Fruit fly (Drosophila melanogaster) whole organism, embryonic: ENCODE results near the gene spg.

Source experiments
- Ada2b ChIP-seq: fragments of 200-800 bp; sonication (Bioruptor generic); IDR thresholded peaks from 2 replicates; pipeline ENCODE4 v1.3.6; 2022; ENCODE audit warnings: missing biosample characterization, missing genetic modification characterization
- Adf1 ChIP-seq: fragments of 200-800 bp; sonication (Bioruptor generic); IDR thresholded peaks from 2 replicates; pipeline ENCODE4 v1.3.6; 2022; ENCODE audit warnings: missing biosample characterization, missing genetic modification characterization
- Atf-2 ChIP-seq: fragments of 200-800 bp; sonication (Bioruptor generic); optimal IDR thresholded peaks from 2 replicates; lab custom pipeline; 2016; ENCODE audit warnings: missing biosample characterization, missing genetic modification characterization
- BEAF-32 ChIP-seq: fragments of 200-800 bp; sonication (Bioruptor generic); optimal IDR thresholded peaks from 3 replicates; lab custom pipeline; 2017; ENCODE audit warnings: missing biosample characterization, missing genetic modification characterization, mild to moderate bottlenecking, moderate library complexity, missing genetic modification reagents
- CG10321 ChIP-seq: fragments of 200-800 bp; sonication (Bioruptor generic); IDR thresholded peaks from 2 replicates; pipeline ENCODE4 v1.3.6; 2022; ENCODE audit warnings: missing biosample characterization, missing genetic modification characterization
- CG1233 ChIP-seq: fragments of 200-800 bp; sonication (Bioruptor generic); optimal IDR thresholded peaks from 4 replicates; lab custom pipeline; 2018; ENCODE audit warnings: missing biosample characterization, mild to moderate bottlenecking, missing genetic modification characterization
- CG12391 ChIP-seq: fragments of 200-800 bp; sonication (Bioruptor generic); optimal IDR thresholded peaks from 3 replicates; lab custom pipeline; 2018; ENCODE audit warnings: missing biosample characterization, mild to moderate bottlenecking, missing genetic modification characterization, moderate library complexity
- CG13287 ChIP-seq: fragments of 200-800 bp; sonication (Bioruptor generic); IDR thresholded peaks from 2 replicates; pipeline ENCODE4 v1.3.6; 2022; ENCODE audit warnings: missing biosample characterization, missing genetic modification characterization; ENCODE audit not compliant: partially characterized antibody
- CG13775 ChIP-seq: fragments of 200-800 bp; sonication (Bioruptor generic); optimal IDR thresholded peaks from 3 replicates; lab custom pipeline; 2017; ENCODE audit warnings: missing biosample characterization, mild to moderate bottlenecking, missing genetic modification characterization
- CG15011 ChIP-seq: fragments of 200-800 bp; sonication (Bioruptor generic); optimal IDR thresholded peaks from 3 replicates; lab custom pipeline; 2018; ENCODE audit warnings: missing biosample characterization, mild to moderate bottlenecking, missing genetic modification characterization
- CG15514 ChIP-seq: fragments of 200-800 bp; sonication (Bioruptor generic); optimal IDR thresholded peaks from 3 replicates; lab custom pipeline; 2017; ENCODE audit warnings: missing biosample characterization, missing genetic modification characterization, mild to moderate bottlenecking, moderate library complexity, missing genetic modification reagents
- CG1647 ChIP-seq: fragments of 200-800 bp; sonication (Bioruptor generic); optimal IDR thresholded peaks from 3 replicates; lab custom pipeline; 2016; ENCODE audit warnings: missing biosample characterization, missing genetic modification characterization
- CG17912 ChIP-seq: fragments of 200-800 bp; sonication (Bioruptor generic); optimal IDR thresholded peaks from 2 replicates; lab custom pipeline; 2018; ENCODE audit warnings: missing biosample characterization, mild to moderate bottlenecking, missing genetic modification characterization
- CG18599 ChIP-seq: fragments of 200-800 bp; sonication (Bioruptor generic); optimal IDR thresholded peaks from 3 replicates; lab custom pipeline; 2017; ENCODE audit warnings: missing biosample characterization, missing genetic modification characterization, mild to moderate bottlenecking, moderate library complexity, missing genetic modification reagents
- CG30431 ChIP-seq: fragments of 200-800 bp; sonication (Bioruptor generic); optimal IDR thresholded peaks from 2 replicates; lab custom pipeline; 2017; ENCODE audit warnings: missing biosample characterization, missing genetic modification characterization
- CG3065 ChIP-seq: fragments of 200-800 bp; sonication (Bioruptor generic); optimal IDR thresholded peaks from 2 replicates; lab custom pipeline; 2016; ENCODE audit warnings: missing biosample characterization, missing genetic modification characterization
- CG3726 ChIP-seq: fragments of 200-800 bp; sonication (Bioruptor generic); IDR thresholded peaks from 3 replicates; pipeline ENCODE4, ENCODE4 v1.3.6; 2022; ENCODE audit warnings: missing biosample characterization, missing genetic modification characterization
- CG6254 ChIP-seq: fragments of 200-800 bp; sonication (Bioruptor generic); optimal IDR thresholded peaks from 3 replicates; lab custom pipeline; 2017; ENCODE audit warnings: mild to moderate bottlenecking, missing biosample characterization, missing genetic modification reagents, missing genetic modification characterization
- CG6689 ChIP-seq: fragments of 200-800 bp; sonication (Bioruptor generic); IDR thresholded peaks from 2 replicates; pipeline ENCODE4 v1.3.6; 2022; ENCODE audit warnings: missing biosample characterization, missing genetic modification characterization
- CG9817 ChIP-seq: fragments of 200-800 bp; sonication (Bioruptor generic); optimal IDR thresholded peaks from 2 replicates; lab custom pipeline; 2018; ENCODE audit warnings: missing biosample characterization, mild to moderate bottlenecking, missing genetic modification characterization, moderate library complexity
- CHES-1-like ChIP-seq: fragments of 200-800 bp; sonication (Bioruptor generic); optimal IDR thresholded peaks from 2 replicates; lab custom pipeline; 2016; ENCODE audit warnings: missing biosample characterization, missing genetic modification characterization
- D19B ChIP-seq: fragments of 200-800 bp; sonication (Bioruptor generic); optimal IDR thresholded peaks from 2 replicates; lab custom pipeline; 2017; ENCODE audit warnings: missing biosample characterization, mild to moderate bottlenecking, missing genetic modification characterization
- Dad ChIP-seq: fragments of 200-800 bp; sonication (Bioruptor generic); optimal IDR thresholded peaks from 3 replicates; lab custom pipeline; 2016; ENCODE audit warnings: missing biosample characterization, missing genetic modification characterization
- Dref ChIP-seq: fragments of 200-800 bp; sonication (Bioruptor generic); IDR thresholded peaks from 2 replicates; pipeline ENCODE4 v1.3.6; 2022; ENCODE audit warnings: missing biosample characterization, missing genetic modification characterization
- Drgx ChIP-seq: fragments of 200-800 bp; sonication (Bioruptor generic); IDR thresholded peaks from 2 replicates; pipeline ENCODE4 v1.3.6; 2022; ENCODE audit warnings: missing biosample characterization, missing genetic modification characterization
- E2f2 ChIP-seq: fragments of 200-800 bp; sonication (Bioruptor generic); IDR thresholded peaks from 2 replicates; pipeline ENCODE4 v1.3.6; 2022; ENCODE audit warnings: missing biosample characterization, missing genetic modification characterization
- GATAe ChIP-seq: fragments of 200-800 bp; sonication (Bioruptor generic); conservative IDR thresholded peaks from 2 replicates; pipeline ENCODE4 v1.3.6; 2022; ENCODE audit warnings: missing biosample characterization, missing genetic modification characterization
- Neu2 ChIP-seq: fragments of 200-800 bp; sonication (Bioruptor generic); optimal IDR thresholded peaks from 3 replicates; lab custom pipeline; 2016; ENCODE audit warnings: missing biosample characterization, missing genetic modification characterization, borderline replicate concordance
- Oli ChIP-seq: fragments of 200-800 bp; sonication (Bioruptor generic); optimal IDR thresholded peaks from 2 replicates; lab custom pipeline; 2018; ENCODE audit warnings: missing biosample characterization, mild to moderate bottlenecking, missing genetic modification characterization, moderate library complexity
- Rx ChIP-seq: fragments of 200-800 bp; sonication (Bioruptor generic); IDR thresholded peaks from 2 replicates; pipeline ENCODE4 v1.3.6; 2022; ENCODE audit warnings: missing biosample characterization, missing genetic modification characterization
- Scr ChIP-seq: fragments of 200-800 bp; sonication (Bioruptor generic); IDR thresholded peaks from 2 replicates; pipeline ENCODE4 v1.3.6; 2022; ENCODE audit warnings: missing biosample characterization, missing genetic modification characterization; ENCODE audit not compliant: partially characterized antibody
- amos ChIP-seq: fragments of 200-800 bp; sonication (Bioruptor generic); IDR thresholded peaks from 2 replicates; pipeline ENCODE4 v1.3.6; 2022; ENCODE audit warnings: missing biosample characterization, missing genetic modification characterization; ENCODE audit not compliant: partially characterized antibody
- ase ChIP-seq: fragments of 200-800 bp; sonication (Bioruptor generic); IDR thresholded peaks from 3 replicates; pipeline ENCODE4 v1.3.6; 2022; ENCODE audit warnings: missing biosample characterization, missing genetic modification characterization
- bab2 ChIP-seq: fragments of 200-800 bp; sonication (Bioruptor generic); optimal IDR thresholded peaks from 2 replicates; lab custom pipeline; 2016; ENCODE audit warnings: missing biosample characterization, missing genetic modification characterization
- btn ChIP-seq: fragments of 200-800 bp; sonication (Bioruptor generic); optimal IDR thresholded peaks from 2 replicates; lab custom pipeline; 2016; ENCODE audit warnings: missing biosample characterization, missing genetic modification characterization
- caup ChIP-seq: fragments of 200-800 bp; sonication (Bioruptor generic); optimal IDR thresholded peaks from 3 replicates; lab custom pipeline; 2017; ENCODE audit warnings: missing biosample characterization, mild to moderate bottlenecking, missing genetic modification characterization, moderate library complexity; ENCODE audit not compliant: severe bottlenecking
- ci ChIP-seq: fragments of 200-800 bp; sonication (Bioruptor generic); IDR thresholded peaks from 3 replicates; pipeline ENCODE4 v1.3.6; 2022; ENCODE audit warnings: missing biosample characterization, missing genetic modification characterization
- disco-r ChIP-seq: fragments of 200-800 bp; sonication (Bioruptor generic); optimal IDR thresholded peaks from 2 replicates; lab custom pipeline; 2016; ENCODE audit warnings: missing biosample characterization, missing genetic modification characterization
- gfzf ChIP-seq: fragments of 200-800 bp; sonication (Bioruptor generic); optimal IDR thresholded peaks from 2 replicates; lab custom pipeline; 2016; ENCODE audit warnings: missing biosample characterization, mild to moderate bottlenecking, missing genetic modification characterization, moderate library complexity
- gro ChIP-seq: fragments of 200-800 bp; sonication (Bioruptor generic); optimal IDR thresholded peaks from 2 replicates; lab custom pipeline; 2016; ENCODE audit warnings: missing biosample characterization, missing genetic modification characterization
- gsb ChIP-seq: fragments of 200-800 bp; sonication (Bioruptor generic); IDR thresholded peaks from 2 replicates; pipeline ENCODE4 v1.3.6; 2022; ENCODE audit warnings: missing biosample characterization, missing genetic modification characterization
- hb ChIP-seq: fragments of 200-800 bp; sonication (Bioruptor generic); IDR thresholded peaks from 3 replicates; pipeline ENCODE4 v1.3.6; 2022; ENCODE audit warnings: missing biosample characterization, missing genetic modification characterization; ENCODE audit not compliant: partially characterized antibody
- pho ChIP-seq: fragments of 200-800 bp; sonication (Bioruptor generic); optimal IDR thresholded peaks from 2 replicates; lab custom pipeline; 2016; ENCODE audit warnings: missing biosample characterization, missing genetic modification characterization
- row ChIP-seq: fragments of 200-800 bp; sonication (Bioruptor generic); IDR thresholded peaks from 3 replicates; pipeline ENCODE4 v1.3.6; 2022; ENCODE audit warnings: missing biosample characterization, missing genetic modification characterization
- sens ChIP-seq: fragments of 200-800 bp; sonication (Bioruptor generic); peaks from one replicate; lab custom pipeline; 2016; ENCODE audit warnings: missing biosample characterization, missing genetic modification characterization
- sim ChIP-seq: fragments of 200-800 bp; sonication (Bioruptor generic); IDR thresholded peaks from 2 replicates; pipeline ENCODE4 v1.3.6; 2022; ENCODE audit warnings: missing biosample characterization, missing genetic modification characterization
- tin ChIP-seq: fragments of 200-800 bp; sonication (Bioruptor generic); optimal IDR thresholded peaks from 3 replicates; lab custom pipeline; 2016; ENCODE audit warnings: missing biosample characterization, missing genetic modification characterization
- trh ChIP-seq: fragments of 200-800 bp; sonication (Bioruptor generic); optimal IDR thresholded peaks from 2 replicates; lab custom pipeline; 2016; ENCODE audit warnings: missing biosample characterization, missing genetic modification characterization
- zfh2 ChIP-seq: fragments of 200-800 bp; sonication (Bioruptor generic); optimal IDR thresholded peaks from 2 replicates; lab custom pipeline; 2016; ENCODE audit warnings: missing biosample characterization, missing genetic modification characterization

Gene spg

dm6 chr3R:28831626-28832267, 13.3 kb upstream of the spg start, which contains the start of gene WASp (continued):
- peak; percentile 88 for TF ChIP-seq CG15514 (GFP tag; lab: Kevin White, UChicago)
- no peak for TF ChIP-seq Adf1
- peak; percentile 68 for TF ChIP-seq bab2 (GFP tag; lab: Kevin White, UChicago)
- peak; percentile 53 for TF ChIP-seq CG18599 (GFP tag; lab: Kevin White, UChicago)
- TF ChIP-seq zfh2 = peak; percentile 75
- TF ChIP-seq E2f2 (GFP tag; lab: Robert Waterston, UW) = peak; percentile 73
- TF ChIP-seq Atf-2 (GFP tag; lab: Kevin White, UChicago) = peak; percentile 39
- TF ChIP-seq trh (GFP tag; lab: Kevin White, UChicago) = peak; percentile 63
- peak; percentile 32 for TF ChIP-seq CG15011
- no peak for TF ChIP-seq Neu2 (GFP tag; lab: Kevin White, UChicago)
- TF ChIP-seq CHES-1-like (GFP tag; lab: Kevin White, UChicago) = peak; percentile 83
- TF ChIP-seq D19B (GFP tag; lab: Kevin White, UChicago) = no peak
- peak; percentile 73 for TF ChIP-seq BEAF-32
- TF ChIP-seq CG13775 (GFP tag; lab: Kevin White, UChicago) = peak; percentile 79
- TF ChIP-seq CG17912 (GFP tag; lab: Kevin White, UChicago) = peak; percentile 78
- TF ChIP-seq pho (GFP tag; lab: Kevin White, UChicago) = peak; percentile 83
- TF ChIP-seq CG3726 (GFP tag; lab: Robert Waterston, UW) = 0 out of 3 replicates have a peak, but pooled peaks have one; percentile 30
- TF ChIP-seq CG1233 = peak; percentile 43
- peak; percentile 95 for TF ChIP-seq sens (GFP tag; lab: Kevin White, UChicago)
- TF ChIP-seq CG10321 (GFP tag; lab: Robert Waterston, UW) = no peak
- TF ChIP-seq CG3065 (GFP tag; lab: Kevin White, UChicago) = peak; percentile 63
- peak; percentile 94 for TF ChIP-seq ci (GFP tag; lab: Robert Waterston, UW)
- TF ChIP-seq ase (GFP tag; lab: Robert Waterston, UW) = peak; percentile 44; the same call in 1 of the 3 replicates
- TF ChIP-seq GATAe (GFP tag; lab: Robert Waterston, UW) = 0 out of 2 replicates have a peak, but pooled peaks have one; percentile 47
- TF ChIP-seq amos (GFP tag; lab: Robert Waterston, UW) = peak; percentile 68
- TF ChIP-seq CG13287 (GFP tag; lab: Robert Waterston, UW) = peak; percentile 72
- TF ChIP-seq CG6689 (GFP tag; lab: Robert Waterston, UW) = peak; percentile 36; the same call in 1 of the 2 replicates
- TF ChIP-seq Dref (GFP tag; lab: Robert Waterston, UW) = peak; percentile 80
- TF ChIP-seq CG1647 (GFP tag; lab: Kevin White, UChicago) = peak; percentile 70
- TF ChIP-seq Rx (GFP tag; lab: Robert Waterston, UW) = peak; percentile 75
- TF ChIP-seq disco-r (GFP tag; lab: Kevin White, UChicago) = peak; percentile 78
- TF ChIP-seq Dad (GFP tag; lab: Kevin White, UChicago) = peak; percentile 68
- peak; percentile 45; the same call in 1 of the 2 replicates for TF ChIP-seq gsb (GFP tag; lab: Robert Waterston, UW)
- 0 out of 2 replicates have a peak, but pooled peaks have one; percentile 26 for TF ChIP-seq sim (GFP tag; lab: Robert Waterston, UW)
- 0 out of 2 replicates have a peak, but pooled peaks have one; percentile 33 for TF ChIP-seq Ada2b (GFP tag; lab: Robert Waterston, UW)
- TF ChIP-seq CG6254 = no peak
- TF ChIP-seq Oli (tag; lab: Kevin White, UChicago) = peak; percentile 47
- peak; percentile 95 for TF ChIP-seq gfzf
- peak; percentile 49 for TF ChIP-seq tin (GFP tag; lab: Kevin White, UChicago)
- TF ChIP-seq CG12391 = peak; percentile 73
- peak; percentile 75 for TF ChIP-seq row (GFP tag; lab: Robert Waterston, UW)
- peak; percentile 75 for TF ChIP-seq CG9817 (tag; lab: Kevin White, UChicago)
- peak; percentile 49 for TF ChIP-seq Drgx (GFP tag; lab: Robert Waterston, UW)
- peak; percentile 37 for TF ChIP-seq btn
- TF ChIP-seq CG30431 (GFP tag; lab: Kevin White, UChicago) = peak; percentile 32
- TF ChIP-seq caup (GFP tag; lab: Kevin White, UChicago) = peak; percentile 81
- TF ChIP-seq hb (GFP tag; lab: Robert Waterston, UW) = no peak
- TF ChIP-seq gro = no peak
- TF ChIP-seq Scr = peak; percentile 64
